Worm (Caenorhabditis elegans) whole organism, midembryonic: Measurements from ENCODE around the gene spot-1.

ENCODE experiments used
- flt-1 ChIP-seq: fragments of 200-800 bp; sonication (Bioruptor generic); IDR thresholded peaks from 2 replicates; pipeline ENCODE4 v1.3.6; 2022; ENCODE audit warnings: missing genetic modification characterization, missing compliant biosample characterization
- med-1 ChIP-seq: sonication (generic microtip); optimal IDR thresholded peaks from 2 replicates; lab custom pipeline; 2017; ENCODE audit warnings: missing genetic modification characterization, mild to moderate bottlenecking, missing compliant biosample characterization, antibody characterized with exemption, missing genetic modification reagents; ENCODE audit not compliant: insufficient read depth
- ref-1 ChIP-seq: fragments of 200-800 bp; sonication (Bioruptor generic); conservative IDR thresholded peaks from 2 replicates; pipeline ENCODE4 v1.3.6; 2022; ENCODE audit warnings: missing genetic modification reagents, missing genetic modification characterization, missing compliant biosample characterization
- tab-1 ChIP-seq: fragments of 200-800 bp; sonication (Bioruptor generic); IDR thresholded peaks from 2 replicates; pipeline ENCODE4 v1.3.6; 2022; ENCODE audit warnings: missing genetic modification characterization, missing compliant biosample characterization
- ztf-23 ChIP-seq: fragments of 200-800 bp; sonication (Bioruptor generic); IDR thresholded peaks from 2 replicates; pipeline ENCODE4 v1.3.6; 2022; ENCODE audit warnings: missing genetic modification reagents, missing genetic modification characterization, missing compliant biosample characterization
- ztf-29 ChIP-seq: fragments of 200-800 bp; sonication (Bioruptor generic); IDR thresholded peaks from 2 replicates; pipeline ENCODE4 v1.3.6; 2022; ENCODE audit warnings: missing genetic modification reagents, missing genetic modification characterization, missing compliant biosample characterization

DNA sequence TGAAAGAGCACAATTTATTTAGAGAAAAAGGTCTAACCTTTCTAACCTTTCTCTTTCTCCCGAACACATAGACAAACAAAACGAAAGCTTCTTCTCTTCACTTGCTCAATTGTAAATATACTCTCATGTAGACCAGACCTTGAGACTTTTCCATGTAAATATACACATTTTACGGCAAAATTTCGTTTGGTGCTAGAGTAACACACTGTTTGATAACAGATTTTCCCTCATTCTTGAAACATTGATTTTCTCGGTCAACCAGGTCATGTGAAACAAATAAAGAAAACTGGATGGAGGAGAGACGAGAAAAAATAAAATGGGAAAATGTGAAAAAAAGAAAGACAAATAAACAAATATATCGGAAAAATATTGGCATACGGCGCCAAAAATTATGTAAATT lies 44.9 kb upstream of the spot-1 start:
- TF ChIP-seq flt-1 (GFP tag; lab: Robert Waterston, UW) = no peak
- no peak for TF ChIP-seq med-1 (GFP tag; lab: Kevin White, UChicago)
- no peak for TF ChIP-seq ztf-29
- no peak for TF ChIP-seq ref-1
- no peak for TF ChIP-seq ztf-23 (GFP tag; lab: Robert Waterston, UW)
- TF ChIP-seq tab-1 = no peak
